Worm (Caenorhabditis elegans) whole organism, L4 larva: Measurements from ENCODE around the gene B0222.5.

Experiments used
- ama-1 ChIP-seq: fragments of 150-350 bp; optimal IDR thresholded peaks from 2 replicates; lab custom pipeline; 2014; ENCODE audit warnings: inconsistent platforms, mixed read lengths
- gei-8 ChIP-seq: fragments of 200-800 bp; sonication (Bioruptor generic); optimal IDR thresholded peaks from 2 replicates; lab custom pipeline; 2018; ENCODE audit warnings: mild to moderate bottlenecking, missing genetic modification characterization, missing compliant biosample characterization
- hif-1 ChIP-seq, 2 experiments: sonication (generic microtip); optimal IDR thresholded peaks; 2 replicates each; lab custom pipeline; 2016 to 2017; ENCODE audit warnings: missing compliant biosample characterization in 2 of 2, missing genetic modification characterization in 2 of 2, missing genetic modification reagents in 2 of 2, missing genotype in 2 of 2, mild to moderate bottlenecking in 1 of 2
- nhr-6 ChIP-seq: fragments of 150-350 bp; optimal IDR thresholded peaks from 2 replicates; lab custom pipeline; 2014; ENCODE audit warnings: missing biosample characterization, missing genetic modification characterization
- pha-4 ChIP-seq, 2 experiments: fragments of 150-350 bp in 1 of 2; fragments of 200-800 bp in 1 of 2; sonication (Bioruptor generic) in 1 of 2; IDR thresholded peaks in 1 of 2; optimal IDR thresholded peaks in 1 of 2; 2 replicates each; pipeline versions ENCODE4 v1.3.6 to Lab custom; 2014 to 2022; ENCODE audit warnings: missing genetic modification characterization in 2 of 2, missing genetic modification reagents in 2 of 2, missing biosample characterization in 1 of 2, missing compliant biosample characterization in 1 of 2

- TF ChIP-seq ama-1 (no peak), gei-8 (GFP tag; lab: Kevin White, UChicago) (no peak), hif-1 (tag; optimal IDR thresholded peaks at IDR 0.05; lab: Kevin White, UChicago) (no peak), pha-4 (GFP tag; IDR thresholded peaks at IDR 0.05; lab: Robert Waterston, UW) (no peak), pha-4 (tag; optimal IDR thresholded peaks at IDR 0.05; lab: Kevin White, UChicago) (no peak), nhr-6 (tag; lab: Kevin White, UChicago) (no peak)
Measured at ce11 chrV:9124180-9124579, 30.5 kb downstream of the B0222.5 start, which contains the start of gene F21C10.6.
